Worm (Caenorhabditis elegans): ENCODE results near the gene ZK673.6.

DNA sequence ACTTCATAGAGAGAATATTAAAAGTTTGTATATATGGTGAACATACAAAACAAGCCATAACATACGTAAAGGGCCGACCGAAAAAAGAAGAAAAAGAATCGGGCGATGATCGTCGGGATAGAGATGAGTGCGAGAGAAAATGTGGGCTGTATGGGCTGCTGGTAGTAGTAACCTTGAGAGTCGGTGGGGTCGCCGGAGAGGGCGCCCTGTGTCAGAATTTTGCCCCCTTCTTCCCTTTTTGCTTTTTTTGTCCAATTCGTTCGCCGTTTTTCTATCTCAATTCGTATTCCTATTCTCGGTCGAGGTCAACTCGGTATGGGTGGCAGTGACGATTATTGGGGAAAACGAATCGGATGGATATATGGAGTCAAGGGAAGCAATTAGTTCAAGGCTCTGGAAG, 41.8 kb upstream of the ZK673.6 start:
- TF ChIP-seq nhr-76 (tag; optimal IDR thresholded peaks at IDR 0.05) (no peak), mab-5 (tag; optimal IDR thresholded peaks at IDR 0.05) (no peak)
